Worm (Caenorhabditis elegans): ENCODE results near the gene R04B5.1.
"Not testable (repeated sequence)": the region's sequence is repeated elsewhere in the genome, so short reads cannot be mapped to it uniquely, and the experiment has no call there.

The R04B5.1 gene

DNA sequence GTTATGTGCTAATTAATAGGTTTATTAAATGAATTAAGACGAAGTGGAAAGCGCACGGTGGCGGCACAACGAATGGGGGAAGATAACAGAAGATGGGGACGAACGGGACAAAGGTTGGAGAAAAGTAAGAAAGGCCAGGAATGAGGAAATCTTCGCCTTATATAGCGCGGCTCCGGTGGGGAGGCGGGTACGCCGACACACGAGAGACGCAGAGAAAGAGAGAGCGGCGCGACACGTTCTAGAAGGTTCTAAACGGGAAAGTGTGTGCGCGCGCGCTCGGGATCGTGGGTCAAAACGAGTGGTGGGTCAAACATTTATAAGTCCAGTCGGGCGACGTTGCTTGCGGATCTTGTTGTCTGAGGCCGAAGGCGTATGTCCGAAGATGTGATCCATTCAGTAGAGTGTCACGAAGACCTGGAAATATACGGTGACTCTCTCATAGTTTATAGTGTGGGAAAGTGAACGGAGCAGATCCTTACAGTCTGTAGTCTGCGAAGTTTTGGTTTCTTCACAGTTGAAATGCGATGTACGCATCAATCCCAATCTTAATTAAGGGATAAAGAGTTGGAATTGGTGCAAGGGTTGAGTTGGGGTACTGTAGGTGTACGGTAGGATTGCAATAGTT, 28.8 kb downstream of the R04B5.1 start:
- peak; percentile 67 for TF ChIP-seq dmd-6 (GFP tag; IDR thresholded peaks at IDR 0.05)
- peak; percentile 69 for TF ChIP-seq lin-38 (GFP tag; IDR thresholded peaks at IDR 0.05)
- TF ChIP-seq T26A8.4 (GFP tag; IDR thresholded peaks at IDR 0.05), result peak; percentile 72
- peak; percentile 75; the same call in 1 of the 2 replicates for TF ChIP-seq nhr-41 (GFP tag; IDR thresholded peaks at IDR 0.05)
- peak; percentile 64; the same call in 1 of the 2 replicates for TF ChIP-seq hmg-1.1 (GFP tag; IDR thresholded peaks at IDR 0.05)
- TF ChIP-seq set-16 (GFP tag; IDR thresholded peaks at IDR 0.05), result peak; percentile 89
- peak; percentile 61; the same call in 1 of the 2 replicates for TF ChIP-seq ceh-20 (GFP tag; IDR thresholded peaks at IDR 0.05)
- peak; percentile 64 for TF ChIP-seq mdt-29 (GFP tag; IDR thresholded peaks at IDR 0.05)
- peak; percentile 51; the same call in 1 of the 2 replicates for TF ChIP-seq lin-29 (GFP tag; IDR thresholded peaks at IDR 0.05)
- 0 out of 2 replicates have a peak, but pooled peaks have one; percentile 36 for TF ChIP-seq dmd-9 (GFP tag; IDR thresholded peaks at IDR 0.05)
- TF ChIP-seq ctbp-1 (GFP tag; IDR thresholded peaks at IDR 0.05), result 0 out of 2 replicates have a peak, but pooled peaks have one; percentile 20
- 0 out of 2 replicates have a peak, but pooled peaks have one; percentile 21 for TF ChIP-seq vab-7 (GFP tag; IDR thresholded peaks at IDR 0.05)
- TF ChIP-seq madf-9 (GFP tag; conservative IDR thresholded peaks at IDR 0.05), result 0 out of 2 replicates have a peak, but pooled peaks have one; percentile 56
- TF ChIP-seq zfp-3 (GFP tag; conservative IDR thresholded peaks at IDR 0.05), result 0 out of 2 replicates have a peak, but pooled peaks have one; percentile 54
- peak; percentile 65 for TF ChIP-seq pha-4 (GFP tag; IDR thresholded peaks at IDR 0.05)
- not testable (repeated sequence) for TF ChIP-seq pha-4 (tag; optimal IDR thresholded peaks at IDR 0.05)
- peak; percentile 31; the same call in 1 of the 2 replicates for TF ChIP-seq arid-1 (GFP tag; conservative IDR thresholded peaks at IDR 0.05)
- 0 out of 2 replicates have a peak, but pooled peaks have one; percentile 50 for TF ChIP-seq ceh-44 (GFP tag; IDR thresholded peaks at IDR 0.05)
- TF ChIP-seq Y48G9A.11 (GFP tag; IDR thresholded peaks at IDR 0.05), result peak; percentile 31; the same call in 1 of the 2 replicates
- peak; percentile 16 for TF ChIP-seq nhr-102 (tag; optimal IDR thresholded peaks at IDR 0.05)
- TF ChIP-seq dmd-8 (GFP tag; IDR thresholded peaks at IDR 0.05), result 0 out of 2 replicates have a peak, but pooled peaks have one; percentile 26

DNA sequence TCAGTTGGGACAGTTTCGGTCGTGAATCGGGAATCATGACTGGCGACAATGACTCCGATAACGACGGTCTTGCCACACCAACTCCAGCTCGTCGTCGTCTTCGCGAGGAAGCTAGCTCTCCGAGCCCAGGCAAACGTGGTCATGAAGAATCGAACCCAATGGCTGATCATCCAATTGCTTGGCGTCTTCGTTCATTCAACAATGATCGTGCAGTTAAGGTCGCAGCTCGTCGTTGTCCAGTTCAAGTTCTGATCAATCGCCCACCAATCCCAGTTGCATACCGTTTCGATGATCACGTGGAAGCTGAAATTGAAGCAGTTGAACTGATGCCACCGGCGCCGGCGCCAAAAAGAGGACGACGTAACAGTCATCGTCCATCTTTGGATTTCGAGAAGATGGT, 31.0 kb downstream of the R04B5.1 start:
- TF ChIP-seq zfp-2 (tag; optimal IDR thresholded peaks at IDR 0.05) (no peak), D1046.2 (GFP tag; IDR thresholded peaks at IDR 0.05) (no peak), dmd-6 (GFP tag; IDR thresholded peaks at IDR 0.05) (no peak), egl-43 (GFP tag; IDR thresholded peaks at IDR 0.05) (peak; percentile 22; the same call in 1 of the 2 replicates), nhr-77 (tag; optimal IDR thresholded peaks at IDR 0.05) (no peak)

ce11 chrV:10046503-10046902, 31.6 kb downstream of the R04B5.1 start:
- no peak for TF ChIP-seq ces-1 (GFP tag; optimal IDR thresholded peaks at IDR 0.05)
- 0 out of 2 replicates have a peak, but pooled peaks have one; percentile 25 for TF ChIP-seq dmd-8 (GFP tag; IDR thresholded peaks at IDR 0.05)
- no peak for TF ChIP-seq egl-43 (GFP tag; IDR thresholded peaks at IDR 0.05)
- TF ChIP-seq jun-1 (tag; optimal IDR thresholded peaks at IDR 0.05), result no peak
- peak in 1 of 2 experiments; percentile 74 for TF ChIP-seq unc-62 (GFP tag; optimal IDR thresholded peaks at IDR 0.05 in 1 of 2)
- no peak for TF ChIP-seq unc-62 (tag; optimal IDR thresholded peaks at IDR 0.05)
- no peak for TF ChIP-seq lin-38 (GFP tag; IDR thresholded peaks at IDR 0.05)
- no peak for TF ChIP-seq fos-1 (tag; optimal IDR thresholded peaks at IDR 0.05)
- TF ChIP-seq ceh-28 (tag; optimal IDR thresholded peaks at IDR 0.05), result no peak
- no peak for TF ChIP-seq nhr-237 (tag; optimal IDR thresholded peaks at IDR 0.05)
- no peak for TF ChIP-seq skn-1 (tag; optimal IDR thresholded peaks at IDR 0.05)
- 0 out of 2 replicates have a peak, but pooled peaks have one; percentile 19 for TF ChIP-seq T26A8.4 (GFP tag; IDR thresholded peaks at IDR 0.05)
- no peak for TF ChIP-seq nhr-76 (tag; optimal IDR thresholded peaks at IDR 0.05)
- TF ChIP-seq fkh-10 (GFP tag; optimal IDR thresholded peaks at IDR 0.05), result no peak
- no peak for TF ChIP-seq sdz-12 (GFP tag; optimal IDR thresholded peaks at IDR 0.05)
- TF ChIP-seq hlh-30 (tag; optimal IDR thresholded peaks at IDR 0.05; ENCODE audit: insufficient read depth), result peak; percentile 7
- TF ChIP-seq daf-12 (tag; optimal IDR thresholded peaks at IDR 0.05), result no peak
- TF ChIP-seq aha-1 (tag), result peak; percentile 86
- no peak for TF ChIP-seq pha-4 (GFP tag; IDR thresholded peaks at IDR 0.05)
- no peak for TF ChIP-seq pha-4 (tag; optimal IDR thresholded peaks at IDR 0.05)
- TF ChIP-seq zfp-2 (tag; optimal IDR thresholded peaks at IDR 0.05), result no peak
- no peak for TF ChIP-seq nhr-111 (GFP tag; optimal IDR thresholded peaks at IDR 0.05)
- TF ChIP-seq T20F7.1 (GFP tag; optimal IDR thresholded peaks at IDR 0.05), result no peak
- TF ChIP-seq nhr-25 (tag; optimal IDR thresholded peaks at IDR 0.05; ENCODE audit: borderline replicate concordance, insufficient read depth), result peak; percentile 43
- peak; percentile 16 for TF ChIP-seq nhr-28 (tag; optimal IDR thresholded peaks at IDR 0.05)
- peak; percentile 56 for TF ChIP-seq ama-1 (optimal IDR thresholded peaks at IDR 0.05)
- no peak for TF ChIP-seq gei-8 (GFP tag; optimal IDR thresholded peaks at IDR 0.05)
- no peak for TF ChIP-seq lin-13 (GFP tag; optimal IDR thresholded peaks at IDR 0.05)

All from whole organism, L4 larva.